Fruit fly (Drosophila melanogaster): ENCODE data around the gene CG32221.

The CG32221 gene

dm6 chr3L:19794203-19794802 lies 40.2 kb upstream of the CG32221 start (continued):
- TF ChIP-seq croc (GFP tag; conservative IDR thresholded peaks at IDR 0.05) (peak; percentile 49; the same call in 2 of the 3 replicates), CG8359 (GFP tag; optimal IDR thresholded peaks at IDR 0.05; ENCODE audit: borderline replicate concordance) (peak; percentile 36), CG34422 (GFP tag; IDR thresholded peaks at IDR 0.05) (peak; percentile 83; the same call in 2 of the 3 replicates), MBD-R2 (GFP tag; IDR thresholded peaks at IDR 0.05) (peak; percentile 45), CG14441 (GFP tag; IDR thresholded peaks at IDR 0.05) (peak; percentile 57), D (optimal IDR thresholded peaks at IDR 0.05) (no peak), D (GFP tag; optimal IDR thresholded peaks at IDR 0.05) (peak; percentile 76), CG42726 (GFP tag; IDR thresholded peaks at IDR 0.05; ENCODE audit: partially characterized antibody) (no peak), Rfx (GFP tag; IDR thresholded peaks at IDR 0.05) (peak; percentile 89), CG9437 (GFP tag; optimal IDR thresholded peaks at IDR 0.05) (peak; percentile 89), gcm2 (GFP tag; optimal IDR thresholded peaks at IDR 0.05) (peak; percentile 23), toy (GFP tag; IDR thresholded peaks at IDR 0.05) (0 out of 2 replicates have a peak, but pooled peaks have one; percentile 54), sisA (GFP tag; IDR thresholded peaks at IDR 0.05) (peak; percentile 68), eve (GFP tag; optimal IDR thresholded peaks at IDR 0.05) (no peak), Six4 (GFP tag; optimal IDR thresholded peaks at IDR 0.05) (peak; percentile 79), bsh (GFP tag; optimal IDR thresholded peaks at IDR 0.05) (peak; percentile 74 to 93), CG10209 (GFP tag; optimal IDR thresholded peaks at IDR 0.05) (peak; percentile 88), ci (GFP tag; IDR thresholded peaks at IDR 0.05) (peak; percentile 85), hbn (GFP tag; IDR thresholded peaks at IDR 0.05; ENCODE audit: partially characterized antibody) (no peak), Taf1 (GFP tag; IDR thresholded peaks at IDR 0.05) (peak; percentile 55; the same call in 1 of the 2 replicates), CG13287 (GFP tag; IDR thresholded peaks at IDR 0.05; ENCODE audit: partially characterized antibody) (peak; percentile 7; the same call in 1 of the 2 replicates), zfh2 (GFP tag; optimal IDR thresholded peaks at IDR 0.05) (peak; percentile 76), Hr78 (GFP tag; optimal IDR thresholded peaks at IDR 0.05) (no peak), ash1 (GFP tag; optimal IDR thresholded peaks at IDR 0.05) (no peak), Dp (GFP tag; optimal IDR thresholded peaks at IDR 0.05) (no peak), dati (GFP tag; IDR thresholded peaks at IDR 0.05) (no peak), CG11560 (tag; IDR thresholded peaks at IDR 0.05) (peak; percentile 47; the same call in 1 of the 3 replicates), CG1529 (GFP tag; optimal IDR thresholded peaks at IDR 0.05) (peak; percentile 73), Scr (GFP tag; IDR thresholded peaks at IDR 0.05; ENCODE audit: partially characterized antibody) (no peak; the same call in 1 of the 2 replicates), CG31388 (GFP tag; optimal IDR thresholded peaks at IDR 0.05) (no peak), HmgD (GFP tag; optimal IDR thresholded peaks at IDR 0.05) (peak; percentile 31), CG2678 (tag; optimal IDR thresholded peaks at IDR 0.05) (peak; percentile 94), CG43689 (GFP tag; IDR thresholded peaks at IDR 0.05) (no peak), CG12236 (GFP tag; optimal IDR thresholded peaks at IDR 0.05) (peak; percentile 47), fru (optimal IDR thresholded peaks at IDR 0.05) (no peak), wek (GFP tag; optimal IDR thresholded peaks at IDR 0.05) (peak; percentile 66), pita (GFP tag; optimal IDR thresholded peaks at IDR 0.05) (no peak), odd (GFP tag; optimal IDR thresholded peaks at IDR 0.05) (peak; percentile 93), sima (GFP tag; optimal IDR thresholded peaks at IDR 0.05) (no peak), CG10979 (tag; optimal IDR thresholded peaks at IDR 0.05) (peak; percentile 81), CG16813 (GFP tag; IDR thresholded peaks at IDR 0.05; ENCODE audit: partially characterized antibody) (no peak), al (GFP tag; IDR thresholded peaks at IDR 0.05) (peak; percentile 62), CG14860 (GFP tag; IDR thresholded peaks at IDR 0.05; ENCODE audit: partially characterized antibody) (peak; percentile 44; the same call in 1 of the 3 replicates), CG10543 (GFP tag; optimal IDR thresholded peaks at IDR 0.05) (peak; percentile 96), Adf1 (GFP tag; IDR thresholded peaks at IDR 0.05) (peak; percentile 56), Poxn (GFP tag; IDR thresholded peaks at IDR 0.05) (0 out of 2 replicates have a peak, but pooled peaks have one; percentile 3), Eip74EF (GFP tag; optimal IDR thresholded peaks at IDR 0.05) (peak in 1 of 2 experiments; percentile 90), CG12071 (GFP tag; optimal IDR thresholded peaks at IDR 0.05) (peak; percentile 70), CG11085 (GFP tag; IDR thresholded peaks at IDR 0.05) (0 out of 2 replicates have a peak, but pooled peaks have one; percentile 31)
